Worm (Caenorhabditis elegans): Measurements from ENCODE around the gene sdz-8.
A peak's percentile ranks its signal among the peaks of the same experiment; 100 is the strongest.

The sdz-8 gene

DNA sequence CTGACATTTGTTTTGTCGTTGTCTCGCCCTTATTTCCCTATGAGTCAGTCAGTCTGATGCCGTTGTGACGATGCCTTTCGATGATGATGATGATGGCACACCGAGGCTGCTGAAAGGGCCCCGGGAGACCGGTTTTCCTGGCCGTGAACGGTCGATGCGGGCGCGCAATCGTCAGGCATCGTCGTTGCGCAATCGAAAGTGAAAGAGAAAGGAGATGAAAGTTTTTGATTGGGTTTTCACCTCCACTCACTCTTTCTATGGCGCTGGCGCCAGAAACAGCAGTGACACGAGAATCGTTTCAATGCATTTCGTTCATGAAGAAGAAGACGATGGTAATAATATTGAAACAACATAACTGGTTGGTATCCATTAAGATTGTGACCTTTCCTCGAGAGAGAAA, 17.0 kb upstream of the sdz-8 start (continued):
- no peak for TF ChIP-seq xbp-1 (tag; optimal IDR thresholded peaks at IDR 0.05)
- no peak for TF ChIP-seq ztf-4 (tag; optimal IDR thresholded peaks at IDR 0.05)
- TF ChIP-seq fkh-4 (tag; optimal IDR thresholded peaks at IDR 0.05; ENCODE audit: borderline replicate concordance): no peak
- TF ChIP-seq unc-86 (tag; optimal IDR thresholded peaks at IDR 0.05): no peak
- TF ChIP-seq lsy-2 (tag; optimal IDR thresholded peaks at IDR 0.05): peak in 1 of 2 experiments; percentile 50
- TF ChIP-seq irx-1 (tag; optimal IDR thresholded peaks at IDR 0.05): no peak
- peak in 1 of 2 experiments; percentile 58 for TF ChIP-seq egl-27 (tag; optimal IDR thresholded peaks at IDR 0.05)
- TF ChIP-seq mab-9 (GFP tag; IDR thresholded peaks at IDR 0.05): 0 out of 2 replicates have a peak, but pooled peaks have one; percentile 38
- TF ChIP-seq mef-2 (tag; optimal IDR thresholded peaks at IDR 0.05): no peak
- TF ChIP-seq snu-23 (GFP tag; optimal IDR thresholded peaks at IDR 0.05): peak; percentile 51
- TF ChIP-seq jun-1 (tag; optimal IDR thresholded peaks at IDR 0.05): peak; percentile 14
- peak; percentile 99 for TF ChIP-seq nhr-85 (tag)
- TF ChIP-seq sup-37 (GFP tag; optimal IDR thresholded peaks at IDR 0.05): no peak
- no peak for TF ChIP-seq lin-15B (tag; optimal IDR thresholded peaks at IDR 0.05)
- TF ChIP-seq nhr-71 (tag; optimal IDR thresholded peaks at IDR 0.05): peak; percentile 66
- TF ChIP-seq ets-5 (GFP tag; IDR thresholded peaks at IDR 0.05): no peak
- TF ChIP-seq mep-1 (tag; optimal IDR thresholded peaks at IDR 0.05): peak; percentile 1
- no peak for TF ChIP-seq alr-1 (tag; optimal IDR thresholded peaks at IDR 0.05; ENCODE audit: borderline replicate concordance)
- TF ChIP-seq sptf-1 (tag; optimal IDR thresholded peaks at IDR 0.05): no peak
- no peak for TF ChIP-seq nhr-84 (tag; optimal IDR thresholded peaks at IDR 0.05)
- TF ChIP-seq lin-14 (GFP tag; optimal IDR thresholded peaks at IDR 0.05): peak; percentile 88
- TF ChIP-seq pag-3 (tag; optimal IDR thresholded peaks at IDR 0.05; ENCODE audit: borderline replicate concordance, insufficient read depth): peak; percentile 59
- TF ChIP-seq dpl-1 (GFP tag; optimal IDR thresholded peaks at IDR 0.05): peak in 1 of 3 experiments; percentile 8
- TF ChIP-seq nhr-237 (tag; optimal IDR thresholded peaks at IDR 0.05): no peak
- no peak for TF ChIP-seq dsc-1 (tag; optimal IDR thresholded peaks at IDR 0.05)
- TF ChIP-seq F16B12.6 (tag; optimal IDR thresholded peaks at IDR 0.05): no peak
- TF ChIP-seq elt-2 (tag; optimal IDR thresholded peaks at IDR 0.05): no peak
- TF ChIP-seq nhr-20 (tag; optimal IDR thresholded peaks at IDR 0.05): peak; percentile 63
- TF ChIP-seq sox-4 (tag; optimal IDR thresholded peaks at IDR 0.05): no peak
- TF ChIP-seq ceh-82 (tag; optimal IDR thresholded peaks at IDR 0.05): no peak
- no peak for TF ChIP-seq unc-62 (GFP tag; optimal IDR thresholded peaks at IDR 0.05)
- TF ChIP-seq pqm-1 (tag; optimal IDR thresholded peaks at IDR 0.05): no peak
- TF ChIP-seq unc-30 (tag; optimal IDR thresholded peaks at IDR 0.05): no peak
- TF ChIP-seq nhr-76 (tag; optimal IDR thresholded peaks at IDR 0.05): no peak
- peak; percentile 60 for TF ChIP-seq nhr-90 (tag; optimal IDR thresholded peaks at IDR 0.05; ENCODE audit: poor library complexity)
- no peak for TF ChIP-seq zip-4 (GFP tag; optimal IDR thresholded peaks at IDR 0.05)
- no peak for TF ChIP-seq nhr-47 (tag; optimal IDR thresholded peaks at IDR 0.05)
- TF ChIP-seq fos-1 (tag; optimal IDR thresholded peaks at IDR 0.05): no peak
- peak; percentile 1 to 14 for TF ChIP-seq efl-1 (optimal IDR thresholded peaks at IDR 0.05)
- peak in 1 of 2 experiments; percentile 90 for TF ChIP-seq efl-1 (GFP tag; optimal IDR thresholded peaks at IDR 0.05 in 1 of 2)

ce11 chrV:11532535-11532853, 16.5 kb upstream of the sdz-8 start:
- TF ChIP-seq lin-14 (GFP tag; optimal IDR thresholded peaks at IDR 0.05) (no peak), fkh-8 (tag; optimal IDR thresholded peaks at IDR 0.05) (no peak), pax-3 (tag; optimal IDR thresholded peaks at IDR 0.05) (no peak), fkh-10 (GFP tag; optimal IDR thresholded peaks at IDR 0.05) (no peak), aha-1 (tag; optimal IDR thresholded peaks at IDR 0.05) (no peak), unc-30 (tag; optimal IDR thresholded peaks at IDR 0.05) (no peak), hlh-4 (tag; optimal IDR thresholded peaks at IDR 0.05) (no peak), Y116A8C.19 (tag; optimal IDR thresholded peaks at IDR 0.05; ENCODE audit: borderline replicate concordance) (no peak)

Measured in whole organism, L1 larva.